Worm (Caenorhabditis elegans) whole organism, L4 larva: ENCODE data around the gene C55A6.6.
A peak's percentile ranks its signal among the peaks of the same experiment; 100 is the strongest.

Experiments
- D1046.2 ChIP-seq: fragments of 200-800 bp; sonication (Bioruptor generic); IDR thresholded peaks from 2 replicates; pipeline ENCODE4 v1.3.6; 2022; ENCODE audit warnings: missing genetic modification characterization, missing compliant biosample characterization
- ZK546.5 ChIP-seq, 2 experiments: sonication (generic microtip); optimal IDR thresholded peaks; 2 replicates each; lab custom pipeline; 2017; ENCODE audit warnings: missing biosample characterization in 2 of 2, missing genetic modification characterization in 2 of 2
- aha-1 ChIP-seq: fragments of 150-350 bp; peaks from one replicate; lab custom pipeline; 2014; ENCODE audit warnings: missing biosample characterization, missing genetic modification characterization
- attf-4 ChIP-seq: sonication (generic microtip); optimal IDR thresholded peaks from 3 replicates; lab custom pipeline; 2017; ENCODE audit warnings: missing biosample characterization, missing genetic modification characterization
- ceh-62 ChIP-seq: sonication (generic microtip); optimal IDR thresholded peaks from 2 replicates; lab custom pipeline; 2017; ENCODE audit warnings: missing biosample characterization, missing genetic modification characterization
- ces-1 ChIP-seq: fragments of 150-350 bp; sonication (generic microtip); optimal IDR thresholded peaks from 4 replicates; lab custom pipeline; 2014; ENCODE audit warnings: missing biosample characterization, missing genetic modification reagents, missing genetic modification characterization
- daf-12 ChIP-seq: fragments of 150-350 bp; optimal IDR thresholded peaks from 2 replicates; lab custom pipeline; 2014; ENCODE audit warnings: missing biosample characterization, missing genetic modification reagents, missing genetic modification characterization
- daf-16 ChIP-seq, 3 experiments: sonication (generic microtip); optimal IDR thresholded peaks; 2 replicates each; lab custom pipeline; 2016 to 2017; ENCODE audit warnings: missing genetic modification characterization in 3 of 3, missing genetic modification reagents in 3 of 3, mild to moderate bottlenecking in 2 of 3, missing compliant biosample characterization in 2 of 3, missing biosample characterization in 1 of 3, moderate library complexity in 1 of 3
- daf-19 ChIP-seq: fragments of 200-800 bp; sonication (Bioruptor generic); conservative IDR thresholded peaks from 2 replicates; pipeline ENCODE4 v1.3.6; 2022; ENCODE audit warnings: missing genetic modification characterization, missing compliant biosample characterization
- dmd-8 ChIP-seq: fragments of 200-800 bp; sonication (Bioruptor generic); IDR thresholded peaks from 2 replicates; pipeline ENCODE4 v1.3.6; 2022; ENCODE audit warnings: missing genetic modification characterization, missing compliant biosample characterization
- dve-1 ChIP-seq: sonication (generic microtip); optimal IDR thresholded peaks from 2 replicates; lab custom pipeline; 2017; ENCODE audit warnings: antibody characterized with exemption, mild to moderate bottlenecking, missing genetic modification characterization, missing compliant biosample characterization; ENCODE audit not compliant: insufficient read depth
- egl-27 ChIP-seq: sonication (generic microtip); optimal IDR thresholded peaks from 3 replicates; lab custom pipeline; 2017; ENCODE audit warnings: missing biosample characterization, missing genetic modification reagents, missing genetic modification characterization
- hif-1 ChIP-seq, 2 experiments: sonication (generic microtip); optimal IDR thresholded peaks; 2 replicates each; lab custom pipeline; 2016 to 2017; ENCODE audit warnings: missing compliant biosample characterization in 2 of 2, missing genetic modification characterization in 2 of 2, missing genetic modification reagents in 2 of 2, missing genotype in 2 of 2, mild to moderate bottlenecking in 1 of 2
- lin-1 ChIP-seq: fragments of 200-800 bp; sonication (Bioruptor generic); IDR thresholded peaks from 2 replicates; pipeline ENCODE4 v1.3.6; 2022; ENCODE audit warnings: missing genetic modification reagents, missing genetic modification characterization, missing compliant biosample characterization
- lin-15B ChIP-seq: fragments of 150-350 bp; sonication (generic microtip); optimal IDR thresholded peaks from 3 replicates; lab custom pipeline; 2014; ENCODE audit warnings: missing biosample characterization, missing genetic modification characterization
- lsy-2 ChIP-seq, 2 experiments: fragments of 150-350 bp in 1 of 2; sonication (generic microtip) in 1 of 2; optimal IDR thresholded peaks; 2 replicates each; lab custom pipeline; 2014 to 2017; ENCODE audit warnings: missing biosample characterization in 2 of 2, missing genetic modification characterization in 2 of 2
- rbr-2 ChIP-seq: sonication (generic microtip); optimal IDR thresholded peaks from 2 replicates; lab custom pipeline; 2016; ENCODE audit warnings: missing genotype, missing genetic modification characterization, missing compliant biosample characterization
- saeg-2 ChIP-seq: fragments of 200-800 bp; sonication (Bioruptor generic); IDR thresholded peaks from 2 replicates; pipeline ENCODE4 v1.3.6; 2022; ENCODE audit warnings: missing genetic modification reagents, missing genetic modification characterization, missing compliant biosample characterization
- sdz-12 ChIP-seq: fragments of 200-800 bp; sonication (Bioruptor generic); optimal IDR thresholded peaks from 2 replicates; lab custom pipeline; 2018; ENCODE audit warnings: mild to moderate bottlenecking, missing genetic modification characterization, missing compliant biosample characterization
- skn-1 ChIP-seq: fragments of 150-350 bp; optimal IDR thresholded peaks from 2 replicates; lab custom pipeline; 2014; ENCODE audit warnings: missing biosample characterization, missing genetic modification characterization
- snpc-4 ChIP-seq: fragments of 150-350 bp; optimal IDR thresholded peaks from 2 replicates; lab custom pipeline; 2014; ENCODE audit warnings: missing biosample characterization, missing genetic modification characterization
- spr-3 ChIP-seq: fragments of 200-800 bp; sonication (Bioruptor generic); optimal IDR thresholded peaks from 2 replicates; lab custom pipeline; 2018; ENCODE audit warnings: mild to moderate bottlenecking, missing genetic modification characterization, missing compliant biosample characterization
- tag-97 ChIP-seq: fragments of 200-800 bp; sonication (Bioruptor generic); IDR thresholded peaks from 2 replicates; pipeline ENCODE4 v1.3.6; 2022; ENCODE audit warnings: missing genetic modification characterization, missing compliant biosample characterization
- unc-130 ChIP-seq: sonication (generic microtip); optimal IDR thresholded peaks from 2 replicates; lab custom pipeline; 2016; ENCODE audit warnings: missing genetic modification reagents, missing genetic modification characterization, missing compliant biosample characterization
- unc-39 ChIP-seq: sonication (generic microtip); optimal IDR thresholded peaks from 2 replicates; lab custom pipeline; 2017; ENCODE audit warnings: missing biosample characterization, missing genetic modification characterization

C55A6.6 gene

ce11 chrV:11470210-11470713, 44.3 kb downstream of the C55A6.6 start, which contains the start of gene aat-6 (continued):
- no peak for TF ChIP-seq lsy-2 (tag; optimal IDR thresholded peaks at IDR 0.05; lab: Kevin White, UChicago)
- no peak for TF ChIP-seq snpc-4 (tag; lab: Kevin White, UChicago)
- no peak for TF ChIP-seq ceh-62 (tag; lab: Kevin White, UChicago)
- no peak; the same call in 1 of the 2 replicates for TF ChIP-seq lin-1 (GFP tag; lab: Robert Waterston, UW)
- TF ChIP-seq aha-1 (tag; lab: Kevin White, UChicago), result no peak
- TF ChIP-seq skn-1 (tag; lab: Kevin White, UChicago), result no peak
- TF ChIP-seq sdz-12 (GFP tag; lab: Kevin White, UChicago), result no peak
- TF ChIP-seq unc-130 (GFP tag; lab: Kevin White, UChicago), result no peak
- no peak for TF ChIP-seq attf-4 (tag; lab: Kevin White, UChicago)
- no peak for TF ChIP-seq saeg-2 (GFP tag; lab: Robert Waterston, UW)
- no peak for TF ChIP-seq dmd-8 (GFP tag; lab: Robert Waterston, UW)
- TF ChIP-seq daf-12, result no peak
- TF ChIP-seq daf-16 (GFP tag; optimal IDR thresholded peaks at IDR 0.05; lab: Kevin White, UChicago), result no peak
- TF ChIP-seq daf-16 (tag; optimal IDR thresholded peaks at IDR 0.05; lab: Kevin White, UChicago), result peak; percentile 70
- TF ChIP-seq egl-27 (tag; lab: Kevin White, UChicago), result no peak
- no peak for TF ChIP-seq unc-39 (tag; lab: Kevin White, UChicago)
- no peak for TF ChIP-seq daf-19 (GFP tag; lab: Robert Waterston, UW)
- TF ChIP-seq spr-3 (GFP tag; lab: Kevin White, UChicago), result no peak
- no peak for TF ChIP-seq ZK546.5 (tag; optimal IDR thresholded peaks at IDR 0.05; lab: Kevin White, UChicago)
- TF ChIP-seq dve-1 (tag; lab: Kevin White, UChicago), result peak; percentile 71
- TF ChIP-seq hif-1 (tag; optimal IDR thresholded peaks at IDR 0.05; lab: Kevin White, UChicago), result no peak
- no peak for TF ChIP-seq D1046.2 (GFP tag; lab: Robert Waterston, UW)
- TF ChIP-seq lin-15B, result no peak
- TF ChIP-seq tag-97 (GFP tag; lab: Robert Waterston, UW), result no peak
- TF ChIP-seq rbr-2, result no peak
- TF ChIP-seq ces-1 (GFP tag; lab: Kevin White, UChicago), result no peak
- TF ChIP-seq, all 104 proteins: peak for 12
